Fruit fly (Drosophila melanogaster) whole organism, pupa: ENCODE measurements around the gene CG43362.
A peak's percentile ranks its signal among the peaks of the same experiment; 100 is the strongest.

Experiments
- CG12605 ChIP-seq: fragments of 200-800 bp; sonication (Bioruptor generic); IDR thresholded peaks from 2 replicates; pipeline ENCODE4 v1.3.6; 2022; ENCODE audit warnings: missing biosample characterization, missing genetic modification characterization
- CG13204 ChIP-seq: fragments of 200-800 bp; sonication (Bioruptor generic); optimal IDR thresholded peaks from 2 replicates; lab custom pipeline; 2018; ENCODE audit warnings: missing biosample characterization, mild to moderate bottlenecking, missing genetic modification characterization, moderate library complexity
- CG15710 ChIP-seq: fragments of 200-800 bp; sonication (Bioruptor generic); optimal IDR thresholded peaks from 2 replicates; lab custom pipeline; 2018; ENCODE audit warnings: missing biosample characterization, mild to moderate bottlenecking, missing genetic modification characterization, moderate library complexity
- CG32121 ChIP-seq: fragments of 200-800 bp; sonication (Bioruptor generic); IDR thresholded peaks from 2 replicates; pipeline ENCODE4 v1.3.6; 2022; ENCODE audit warnings: missing biosample characterization, missing genetic modification characterization
- D1 ChIP-seq: fragments of 200-800 bp; sonication (Bioruptor generic); optimal IDR thresholded peaks from 2 replicates; lab custom pipeline; 2018; ENCODE audit warnings: missing biosample characterization, mild to moderate bottlenecking, missing genetic modification characterization, moderate library complexity
- EcR ChIP-seq: fragments of 200-800 bp; sonication (Bioruptor generic); optimal IDR thresholded peaks from 3 replicates; lab custom pipeline; 2019; ENCODE audit warnings: missing biosample characterization, missing genetic modification characterization, mild to moderate bottlenecking, moderate library complexity, missing genetic modification reagents
- Ets98B ChIP-seq: fragments of 200-800 bp; sonication (Bioruptor generic); IDR thresholded peaks from 2 replicates; pipeline ENCODE4 v1.3.6; 2022; ENCODE audit warnings: missing biosample characterization, missing genetic modification characterization
- fd96Ca ChIP-seq: fragments of 200-800 bp; sonication (Bioruptor generic); IDR thresholded peaks from 3 replicates; pipeline ENCODE4 v1.3.6; 2022; ENCODE audit warnings: missing biosample characterization, missing genetic modification characterization
- gl ChIP-seq: fragments of 200-800 bp; sonication (Bioruptor generic); optimal IDR thresholded peaks from 2 replicates; lab custom pipeline; 2018; ENCODE audit warnings: missing biosample characterization, mild to moderate bottlenecking, missing genetic modification characterization
- rn ChIP-seq: fragments of 200-800 bp; sonication (Bioruptor generic); IDR thresholded peaks from 2 replicates; pipeline ENCODE4 v1.3.6; 2022; ENCODE audit warnings: missing biosample characterization, missing genetic modification characterization

- peak; percentile 84 for TF ChIP-seq CG15710 (tag; lab: Kevin White, UChicago)
- peak; percentile 83; the same call in 1 of the 2 replicates for TF ChIP-seq CG12605 (GFP tag; lab: Robert Waterston, UW)
- peak; percentile 83 for TF ChIP-seq CG13204 (GFP tag; lab: Kevin White, UChicago)
- peak; percentile 69 for TF ChIP-seq CG32121 (GFP tag; lab: Robert Waterston, UW)
- peak; percentile 62 for TF ChIP-seq Ets98B (GFP tag; lab: Robert Waterston, UW)
- peak; percentile 63; the same call in 1 of the 3 replicates for TF ChIP-seq fd96Ca (GFP tag; lab: Robert Waterston, UW)
- peak; percentile 27 for TF ChIP-seq D1
- no peak for TF ChIP-seq EcR (GFP tag; lab: Kevin White, UChicago)
- TF ChIP-seq gl (tag; lab: Kevin White, UChicago), result peak; percentile 86
- no peak; the same call in none of the 2 replicates for TF ChIP-seq rn (GFP tag; lab: Robert Waterston, UW)
Measured at dm6 chr2L:18327592-18328078, 36.4 kb upstream of the CG43362 start.
